Worm (Caenorhabditis elegans) whole organism, L2 larva: ENCODE results near the gene tra-2.

Experiments used
- C34F6.9 ChIP-seq: fragments of 150-350 bp; optimal IDR thresholded peaks from 2 replicates; lab custom pipeline; 2014; ENCODE audit warnings: missing biosample characterization, missing genetic modification characterization
- F13H6.1 ChIP-seq: sonication (generic microtip); optimal IDR thresholded peaks from 2 replicates; lab custom pipeline; 2016; ENCODE audit warnings: missing genetic modification characterization, missing compliant biosample characterization
- R02D3.7 ChIP-seq: fragments of 150-350 bp; optimal IDR thresholded peaks from 2 replicates; lab custom pipeline; 2014; ENCODE audit warnings: missing biosample characterization, missing genetic modification characterization
- Y55F3AM.14 ChIP-seq: fragments of 200-800 bp; sonication (Bioruptor generic); optimal IDR thresholded peaks from 2 replicates; lab custom pipeline; 2018; ENCODE audit warnings: mild to moderate bottlenecking, missing genetic modification characterization, missing compliant biosample characterization
- ZK546.5 ChIP-seq: sonication (generic microtip); optimal IDR thresholded peaks from 2 replicates; lab custom pipeline; 2017; ENCODE audit warnings: missing biosample characterization, missing genetic modification characterization
- alr-1 ChIP-seq: fragments of 150-350 bp; optimal IDR thresholded peaks from 2 replicates; lab custom pipeline; 2014; ENCODE audit warnings: missing biosample characterization, missing genetic modification characterization
- aly-2 ChIP-seq: fragments of 150-350 bp; optimal IDR thresholded peaks from 2 replicates; lab custom pipeline; 2014; ENCODE audit warnings: missing biosample characterization, missing genetic modification characterization
- ama-1 ChIP-seq: fragments of 150-350 bp; optimal IDR thresholded peaks from 2 replicates; lab custom pipeline; 2018; ENCODE audit warnings: inconsistent platforms
- blmp-1 ChIP-seq: sonication (generic microtip); optimal IDR thresholded peaks from 2 replicates; lab custom pipeline; 2017; ENCODE audit warnings: missing genetic modification characterization, mild to moderate bottlenecking, missing compliant biosample characterization, antibody characterized with exemption, moderate library complexity; ENCODE audit not compliant: insufficient read depth
- ceh-82 ChIP-seq: fragments of 150-350 bp; optimal IDR thresholded peaks from 2 replicates; lab custom pipeline; 2014; ENCODE audit warnings: missing biosample characterization, missing genetic modification characterization
- crh-2 ChIP-seq: sonication (generic microtip); optimal IDR thresholded peaks from 2 replicates; lab custom pipeline; 2017; ENCODE audit warnings: missing biosample characterization, missing genetic modification characterization
- dmd-4 ChIP-seq: sonication (generic microtip); optimal IDR thresholded peaks from 2 replicates; lab custom pipeline; 2017; ENCODE audit warnings: missing biosample characterization, missing genetic modification characterization
- egl-27 ChIP-seq: sonication (generic microtip); optimal IDR thresholded peaks from 3 replicates; lab custom pipeline; 2017; ENCODE audit warnings: missing biosample characterization, missing genetic modification reagents, missing genetic modification characterization
- elt-1 ChIP-seq: fragments of 150-350 bp; optimal IDR thresholded peaks from 2 replicates; lab custom pipeline; 2014; ENCODE audit warnings: missing biosample characterization, missing genetic modification characterization
- elt-3 ChIP-seq: sonication (generic microtip); optimal IDR thresholded peaks from 2 replicates; lab custom pipeline; 2017; ENCODE audit warnings: missing biosample characterization, missing genetic modification characterization
- fos-1 ChIP-seq: fragments of 150-350 bp; optimal IDR thresholded peaks from 2 replicates; lab custom pipeline; 2014; ENCODE audit warnings: missing biosample characterization, missing genetic modification characterization
- gmeb-1 ChIP-seq: fragments of 150-350 bp; optimal IDR thresholded peaks from 2 replicates; lab custom pipeline; 2014; ENCODE audit warnings: missing biosample characterization, missing genetic modification characterization
- lin-11 ChIP-seq: fragments of 150-350 bp; sonication (generic microtip); optimal IDR thresholded peaks from 2 replicates; lab custom pipeline; 2014; ENCODE audit warnings: missing biosample characterization, missing genetic modification characterization, inconsistent platforms, mixed read lengths
- lin-39 ChIP-seq: fragments of 150-350 bp; optimal IDR thresholded peaks from 2 replicates; lab custom pipeline; 2014; ENCODE audit warnings: missing biosample characterization, missing genetic modification reagents, missing genetic modification characterization
- lsy-2 ChIP-seq, 2 experiments: fragments of 150-350 bp in 1 of 2; sonication (generic microtip) in 1 of 2; optimal IDR thresholded peaks; 2 replicates each; lab custom pipeline; 2014 to 2017; ENCODE audit warnings: missing biosample characterization in 2 of 2, missing genetic modification characterization in 2 of 2
- mab-5 ChIP-seq: fragments of 150-350 bp; optimal IDR thresholded peaks from 2 replicates; lab custom pipeline; 2014; ENCODE audit warnings: missing biosample characterization, missing genetic modification characterization
- mbf-1 ChIP-seq: sonication (generic microtip); optimal IDR thresholded peaks from 2 replicates; lab custom pipeline; 2017; ENCODE audit warnings: missing biosample characterization, missing genetic modification characterization
- mdl-1 ChIP-seq, 2 experiments: fragments of 150-350 bp in 1 of 2; sonication (generic microtip) in 1 of 2; optimal IDR thresholded peaks; 2 replicates each; lab custom pipeline; 2017; ENCODE audit warnings: missing biosample characterization in 2 of 2, missing genetic modification characterization in 2 of 2
- nhr-10 ChIP-seq: sonication (generic microtip); optimal IDR thresholded peaks from 2 replicates; lab custom pipeline; 2017; ENCODE audit warnings: missing biosample characterization, missing genetic modification characterization
- nhr-11 ChIP-seq: fragments of 150-350 bp; optimal IDR thresholded peaks from 2 replicates; lab custom pipeline; 2014; ENCODE audit warnings: missing biosample characterization, missing genetic modification characterization
- nhr-12 ChIP-seq: fragments of 150-350 bp; optimal IDR thresholded peaks from 2 replicates; lab custom pipeline; 2014; ENCODE audit warnings: missing biosample characterization, missing genetic modification characterization
- nhr-129 ChIP-seq: fragments of 150-350 bp; optimal IDR thresholded peaks from 2 replicates; lab custom pipeline; 2014; ENCODE audit warnings: missing biosample characterization, missing genetic modification characterization
- nhr-23 ChIP-seq: fragments of 150-350 bp; optimal IDR thresholded peaks from 2 replicates; lab custom pipeline; 2014; ENCODE audit warnings: missing biosample characterization, missing genetic modification reagents, missing genetic modification characterization
- nhr-237 ChIP-seq: fragments of 150-350 bp; optimal IDR thresholded peaks from 2 replicates; lab custom pipeline; 2014; ENCODE audit warnings: missing biosample characterization, missing genetic modification characterization
- nhr-25 ChIP-seq: fragments of 150-350 bp; sonication (generic microtip); optimal IDR thresholded peaks from 3 replicates; lab custom pipeline; 2014; ENCODE audit warnings: missing biosample characterization, missing genetic modification characterization
- nhr-6 ChIP-seq: fragments of 150-350 bp; optimal IDR thresholded peaks from 2 replicates; lab custom pipeline; 2014; ENCODE audit warnings: missing biosample characterization, missing genetic modification characterization
- nhr-77 ChIP-seq: fragments of 150-350 bp; optimal IDR thresholded peaks from 2 replicates; lab custom pipeline; 2014; ENCODE audit warnings: missing biosample characterization, missing genetic modification characterization
- sma-3 ChIP-seq: sonication (generic microtip); optimal IDR thresholded peaks from 2 replicates; lab custom pipeline; 2016; ENCODE audit warnings: missing genetic modification reagents, missing genetic modification characterization, missing compliant biosample characterization
- sma-9 ChIP-seq, 2 experiments: fragments of 150-350 bp in 1 of 2; sonication (generic microtip) in 1 of 2; optimal IDR thresholded peaks; 2 replicates each; lab custom pipeline; 2014 to 2016; ENCODE audit warnings: missing genetic modification characterization in 2 of 2, mild to moderate bottlenecking in 1 of 2, missing biosample characterization in 1 of 2, missing compliant biosample characterization in 1 of 2, missing genetic modification reagents in 1 of 2, moderate library complexity in 1 of 2
- snpc-4 ChIP-seq: fragments of 150-350 bp; optimal IDR thresholded peaks from 2 replicates; lab custom pipeline; 2014; ENCODE audit warnings: missing biosample characterization, missing genetic modification characterization
- unc-39 ChIP-seq: fragments of 150-350 bp; optimal IDR thresholded peaks from 2 replicates; lab custom pipeline; 2014; ENCODE audit warnings: missing biosample characterization, missing genetic modification characterization
- unc-55 ChIP-seq: fragments of 150-350 bp; sonication (generic microtip); optimal IDR thresholded peaks from 3 replicates; lab custom pipeline; 2014; ENCODE audit warnings: missing biosample characterization, missing genetic modification reagents, missing genetic modification characterization
- unc-62 ChIP-seq: fragments of 150-350 bp; optimal IDR thresholded peaks from 2 replicates; lab custom pipeline; 2014; ENCODE audit warnings: missing biosample characterization, missing genetic modification reagents, missing genetic modification characterization
- zag-1 ChIP-seq: fragments of 150-350 bp; optimal IDR thresholded peaks from 2 replicates; lab custom pipeline; 2014; ENCODE audit warnings: missing biosample characterization, missing genetic modification characterization
- ztf-1 ChIP-seq: fragments of 200-800 bp; sonication (Bioruptor generic); conservative IDR thresholded peaks from 2 replicates; pipeline ENCODE4 v1.3.6; 2022; ENCODE audit warnings: missing genetic modification characterization, missing compliant biosample characterization
- ztf-11 ChIP-seq: sonication (generic microtip); optimal IDR thresholded peaks from 2 replicates; lab custom pipeline; 2017; ENCODE audit warnings: missing biosample characterization, missing genetic modification characterization
- ztf-4 ChIP-seq: fragments of 150-350 bp; optimal IDR thresholded peaks from 2 replicates; lab custom pipeline; 2014; ENCODE audit warnings: missing biosample characterization, missing genetic modification characterization

tra-2 gene

DNA sequence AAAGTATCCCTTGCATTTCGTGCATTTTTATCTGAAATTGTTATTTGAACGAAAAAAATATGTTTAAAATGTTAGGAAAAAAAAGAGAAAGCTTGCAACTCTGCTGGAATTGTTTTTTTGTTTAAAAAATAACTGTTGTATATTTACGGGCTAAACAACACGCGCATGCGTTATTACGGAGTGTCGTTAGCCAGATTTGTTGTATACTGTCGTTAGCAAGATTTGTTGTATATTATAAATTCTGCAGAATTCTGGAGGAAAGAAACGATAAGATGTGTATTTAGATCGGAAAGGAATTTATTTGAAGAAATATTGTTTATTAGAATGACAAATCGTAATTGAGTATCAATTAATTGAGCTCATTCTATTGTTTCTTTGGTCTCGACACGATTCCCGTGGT lies 2.1 kb upstream of the tra-2 start, which contains the start of gene eif-2Bgamma:
TSS of gene eif-2Bgamma (minus strand) at position 31 of the 400 bp plus-strand sequence.
- TF ChIP-seq snpc-4 (tag; lab: Kevin White, UChicago), result peak; percentile 80
- no peak for TF ChIP-seq ceh-82 (tag; lab: Kevin White, UChicago)
- TF ChIP-seq unc-55, result peak; percentile 71
- TF ChIP-seq nhr-11, result no peak
- no peak for TF ChIP-seq Y55F3AM.14 (GFP tag; lab: Kevin White, UChicago)
- TF ChIP-seq F13H6.1 (tag; lab: Kevin White, UChicago), result no peak
- peak; percentile 28 for TF ChIP-seq gmeb-1 (tag; lab: Kevin White, UChicago)
- TF ChIP-seq mdl-1 (tag; optimal IDR thresholded peaks at IDR 0.05; lab: Kevin White, UChicago), result no peak
- TF ChIP-seq ama-1 (lab: Kevin White, UChicago), result no peak
- no peak for TF ChIP-seq ZK546.5
- TF ChIP-seq nhr-77 (tag; lab: Kevin White, UChicago), result no peak
- TF ChIP-seq lsy-2 (tag; optimal IDR thresholded peaks at IDR 0.05; lab: Kevin White, UChicago), result peak in 1 of 2 experiments; percentile 71
- peak; percentile 65 for TF ChIP-seq C34F6.9 (tag; lab: Kevin White, UChicago)
- TF ChIP-seq nhr-12 (tag; lab: Kevin White, UChicago), result no peak
- peak; percentile 46 for TF ChIP-seq nhr-129
- no peak for TF ChIP-seq dmd-4 (tag; lab: Kevin White, UChicago)
- TF ChIP-seq R02D3.7 (tag; lab: Kevin White, UChicago), result peak; percentile 64

DNA sequence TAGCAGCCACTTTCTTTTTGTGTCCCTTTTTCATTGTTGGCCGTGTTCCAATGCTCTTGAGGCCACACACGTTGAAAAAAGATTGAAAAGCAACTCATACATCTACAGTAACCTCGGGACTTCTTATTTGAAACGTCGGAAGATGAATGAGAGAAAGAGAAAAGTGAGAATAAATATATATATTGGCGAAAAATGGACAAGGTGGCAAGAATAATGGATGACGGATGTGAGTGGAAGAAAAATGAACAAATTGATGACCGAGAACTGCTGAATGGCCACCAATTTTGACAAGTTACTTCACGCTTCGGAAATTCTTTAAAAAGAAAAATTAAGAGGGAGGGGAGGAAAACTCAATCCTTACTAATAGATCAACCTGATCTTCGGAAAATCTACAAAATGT lies 7.3 kb downstream of the tra-2 start:
- no peak for TF ChIP-seq elt-1 (tag; lab: Kevin White, UChicago)
- TF ChIP-seq sma-9 (GFP tag; optimal IDR thresholded peaks at IDR 0.05; lab: Kevin White, UChicago), result no peak
- no peak for TF ChIP-seq sma-9 (tag; optimal IDR thresholded peaks at IDR 0.05; lab: Kevin White, UChicago)
- TF ChIP-seq nhr-10 (tag; lab: Kevin White, UChicago), result no peak
- no peak for TF ChIP-seq crh-2 (tag; lab: Kevin White, UChicago)
- TF ChIP-seq lin-11 (tag; lab: Kevin White, UChicago), result no peak
- no peak for TF ChIP-seq lin-39 (tag; lab: Kevin White, UChicago)

DNA sequence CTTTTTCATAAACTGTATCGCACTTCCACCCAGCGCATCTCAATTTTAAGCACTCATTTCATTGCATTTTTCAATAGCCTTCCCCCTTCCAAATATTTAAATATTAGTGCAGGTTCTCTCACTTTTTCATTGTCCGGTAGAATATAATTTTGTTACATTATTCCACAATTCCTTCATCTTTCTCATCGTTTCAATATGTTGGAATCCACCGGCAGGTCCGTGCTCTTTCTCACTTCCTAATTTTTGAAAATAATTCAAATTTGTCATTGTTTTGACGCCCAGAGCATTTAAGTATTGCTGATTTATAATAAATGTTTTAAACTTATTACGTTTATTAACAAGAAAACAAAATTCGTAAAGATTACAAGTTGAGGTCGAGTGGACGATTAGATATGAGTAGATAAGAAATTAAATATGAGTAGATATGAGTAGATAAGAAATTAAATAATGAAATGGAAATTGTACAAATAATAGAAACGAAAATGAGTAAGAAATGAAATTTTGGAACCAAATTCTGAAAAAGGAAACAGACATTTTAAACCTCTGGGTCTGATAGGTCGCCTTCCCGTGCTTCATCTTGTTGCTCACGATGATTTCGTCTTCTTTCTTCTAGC lies 10.3 kb downstream of the tra-2 start:
- TF ChIP-seq snpc-4 (tag; lab: Kevin White, UChicago), result no peak
- TF ChIP-seq unc-62 (GFP tag; lab: Kevin White, UChicago), result no peak
- no peak for TF ChIP-seq aly-2 (tag; lab: Kevin White, UChicago)
- TF ChIP-seq nhr-12 (tag; lab: Kevin White, UChicago), result no peak
- no peak for TF ChIP-seq crh-2 (tag; lab: Kevin White, UChicago)
- no peak for TF ChIP-seq nhr-10 (tag; lab: Kevin White, UChicago)
- TF ChIP-seq nhr-77 (tag; lab: Kevin White, UChicago), result no peak
- no peak for TF ChIP-seq zag-1
- no peak for TF ChIP-seq nhr-6 (tag; lab: Kevin White, UChicago)
- TF ChIP-seq nhr-11, result no peak
- no peak for TF ChIP-seq egl-27 (tag; lab: Kevin White, UChicago)

DNA sequence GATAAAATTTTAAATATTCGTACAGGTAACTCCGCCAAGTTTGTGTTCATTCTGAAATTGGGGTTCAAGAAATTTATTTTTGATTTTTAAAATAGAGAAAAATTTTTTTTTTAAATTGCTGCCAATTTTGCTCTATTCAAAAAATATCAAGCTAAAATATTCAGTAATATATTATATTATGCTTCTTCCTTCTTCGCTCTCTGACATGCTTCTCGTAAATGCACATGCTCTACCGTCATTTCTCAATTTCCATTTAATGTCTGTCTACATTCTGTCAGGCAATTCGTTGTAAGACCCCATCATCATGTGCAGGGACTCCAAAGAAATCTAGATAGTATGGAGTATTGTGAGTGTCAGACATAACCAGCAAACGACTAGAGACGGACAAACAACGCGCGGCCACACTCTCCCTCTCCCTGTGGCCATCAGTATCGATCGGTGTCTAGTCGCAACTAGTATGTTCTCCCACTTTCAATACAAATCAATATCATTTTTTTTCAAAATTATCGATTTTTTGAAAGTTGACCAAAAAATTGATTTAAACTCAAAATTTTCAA lies 14.1 kb downstream of the tra-2 start, which contains the start of the genes malt-1 and ceh-38:
TSS of gene malt-1 (minus strand) at position 51 of the 557 bp plus-strand sequence.
TSS of gene ceh-38 (plus strand) at position 277 of the 557 bp plus-strand sequence.
- TF ChIP-seq zag-1 (peak; percentile 91), nhr-77 (tag; lab: Kevin White, UChicago) (peak; percentile 61), mbf-1 (tag; lab: Kevin White, UChicago) (no peak), sma-3 (GFP tag; lab: Kevin White, UChicago) (peak; percentile 87), lin-11 (tag; lab: Kevin White, UChicago) (peak; percentile 85), unc-39 (tag; lab: Kevin White, UChicago) (no peak), nhr-23 (tag; lab: Kevin White, UChicago) (no peak), crh-2 (tag; lab: Kevin White, UChicago) (peak; percentile 97), elt-3 (no peak), nhr-11 (peak; percentile 40), ama-1 (lab: Kevin White, UChicago) (peak; percentile 72), mdl-1 (tag; optimal IDR thresholded peaks at IDR 0.05; lab: Kevin White, UChicago) (peak; percentile 73 to 96), ztf-1 (GFP tag; lab: Robert Waterston, UW) (no peak), elt-1 (tag; lab: Kevin White, UChicago) (no peak), ztf-4 (tag; lab: Kevin White, UChicago) (peak; percentile 95), nhr-237 (tag; lab: Kevin White, UChicago) (peak; percentile 58), blmp-1 (tag; lab: Kevin White, UChicago) (peak; percentile 62), ceh-82 (tag; lab: Kevin White, UChicago) (peak; percentile 19), F13H6.1 (tag; lab: Kevin White, UChicago) (peak; percentile 96), ztf-11 (tag; lab: Kevin White, UChicago) (no peak), nhr-25 (tag; lab: Kevin White, UChicago) (peak; percentile 92), dmd-4 (tag; lab: Kevin White, UChicago) (peak; percentile 35), nhr-10 (tag; lab: Kevin White, UChicago) (no peak), fos-1 (tag; lab: Kevin White, UChicago) (peak; percentile 93), egl-27 (tag; lab: Kevin White, UChicago) (peak; percentile 95), sma-9 (GFP tag; optimal IDR thresholded peaks at IDR 0.05; lab: Kevin White, UChicago) (peak; percentile 94), sma-9 (tag; optimal IDR thresholded peaks at IDR 0.05; lab: Kevin White, UChicago) (no peak), nhr-129 (peak; percentile 99), unc-55 (peak; percentile 99), ZK546.5 (peak; percentile 58), unc-62 (GFP tag; lab: Kevin White, UChicago) (peak; percentile 87), alr-1 (tag; lab: Kevin White, UChicago) (peak; percentile 100), gmeb-1 (tag; lab: Kevin White, UChicago) (peak; percentile 90), mab-5 (tag; lab: Kevin White, UChicago) (peak; percentile 95)
